Fruit fly (Drosophila melanogaster): ENCODE data around the gene CG45122.

The CG45122 gene

DNA sequence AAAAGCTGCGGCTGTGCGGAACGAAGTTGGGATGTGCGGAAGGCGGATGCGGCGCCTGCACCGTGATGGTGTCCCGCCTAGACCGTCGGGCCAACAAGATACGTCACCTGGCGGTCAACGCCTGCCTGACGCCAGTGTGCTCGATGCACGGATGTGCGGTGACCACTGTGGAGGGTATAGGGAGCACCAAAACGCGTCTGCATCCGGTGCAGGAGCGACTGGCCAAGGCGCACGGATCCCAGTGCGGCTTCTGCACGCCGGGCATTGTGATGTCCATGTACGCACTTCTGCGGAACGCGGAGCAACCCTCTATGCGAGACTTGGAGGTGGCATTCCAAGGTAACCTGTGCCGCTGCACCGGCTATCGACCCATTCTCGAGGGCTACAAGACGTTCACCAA lies 10.3 kb upstream of the CG45122 start:
- TF ChIP-seq Clk (GFP tag; optimal IDR thresholded peaks at IDR 0.05), result no peak

DNA sequence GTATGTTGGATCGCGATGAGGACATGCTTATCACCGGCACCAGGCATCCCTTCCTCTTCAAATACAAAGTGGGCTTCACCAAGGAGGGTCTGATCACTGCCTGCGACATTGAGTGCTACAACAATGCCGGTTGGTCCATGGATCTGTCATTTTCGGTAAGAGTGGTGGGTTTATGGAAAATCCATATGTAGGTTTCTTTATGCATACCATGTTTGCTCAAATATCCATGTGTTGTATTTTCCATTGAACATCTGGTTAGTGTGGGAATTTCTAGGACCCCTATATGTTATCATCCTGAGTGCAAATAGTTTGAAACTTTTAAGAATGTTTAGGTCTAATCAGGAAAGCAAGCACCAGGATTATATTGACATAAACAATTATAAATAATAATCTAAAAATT lies 7.9 kb upstream of the CG45122 start:
- no peak for TF ChIP-seq CG33017 (tag; optimal IDR thresholded peaks at IDR 0.05)

DNA sequence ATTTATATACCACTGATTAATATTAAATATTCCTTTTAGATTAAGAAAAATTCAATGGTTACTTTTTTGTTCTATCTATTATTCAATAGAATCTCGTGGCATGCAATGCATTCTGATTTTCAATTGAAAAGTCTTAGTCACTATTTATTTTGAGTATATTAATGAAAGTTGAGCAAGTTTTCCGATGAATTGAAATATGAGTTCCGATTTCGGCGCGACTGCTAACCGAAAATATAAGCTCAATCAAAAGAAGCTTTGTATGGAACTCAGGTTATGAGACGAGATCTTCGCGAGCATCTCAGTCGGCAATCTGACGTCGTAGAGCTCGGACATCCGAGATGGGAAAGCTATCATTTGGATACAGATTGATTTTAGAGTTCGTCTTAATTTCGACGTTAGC lies 5.9 kb upstream of the CG45122 start, which contains the start of gene CG11668:
CG11668 (plus strand) TSS at position 301 of the 400 bp plus-strand sequence.
- no peak for TF ChIP-seq pad (GFP tag; optimal IDR thresholded peaks at IDR 0.05)

dm6 chr3R:13039037-13039583 lies 4.8 kb upstream of the CG45122 start:
- TF ChIP-seq Clk (GFP tag; optimal IDR thresholded peaks at IDR 0.05) (no peak), CG12768 (GFP tag; optimal IDR thresholded peaks at IDR 0.05) (no peak), Mnt (GFP tag; optimal IDR thresholded peaks at IDR 0.05) (no peak), cic (GFP tag; optimal IDR thresholded peaks at IDR 0.05) (no peak), tj (GFP tag; optimal IDR thresholded peaks at IDR 0.05) (no peak), Hr96 (GFP tag; optimal IDR thresholded peaks at IDR 0.05) (no peak), CG1620 (GFP tag; optimal IDR thresholded peaks at IDR 0.05) (no peak), CG7101 (tag; optimal IDR thresholded peaks at IDR 0.05) (no peak), CG7045 (GFP tag; optimal IDR thresholded peaks at IDR 0.05) (no peak)

dm6 chr3R:13041750-13042149 lies 2.2 kb upstream of the CG45122 start, which contains the start of gene CG11670:
Gene CG11670 (plus strand): TSS chr3R:13042050.
- TF ChIP-seq Hr96 (GFP tag; optimal IDR thresholded peaks at IDR 0.05) (no peak), CG1620 (GFP tag; optimal IDR thresholded peaks at IDR 0.05) (no peak), Clk (GFP tag; optimal IDR thresholded peaks at IDR 0.05) (no peak), CG5204 (GFP tag; optimal IDR thresholded peaks at IDR 0.05) (no peak), pad (GFP tag; optimal IDR thresholded peaks at IDR 0.05) (no peak), CG33017 (tag; optimal IDR thresholded peaks at IDR 0.05) (no peak), CG7045 (GFP tag; optimal IDR thresholded peaks at IDR 0.05) (no peak), CG12768 (GFP tag; optimal IDR thresholded peaks at IDR 0.05) (no peak), CG14711 (tag; optimal IDR thresholded peaks at IDR 0.05) (no peak)

DNA sequence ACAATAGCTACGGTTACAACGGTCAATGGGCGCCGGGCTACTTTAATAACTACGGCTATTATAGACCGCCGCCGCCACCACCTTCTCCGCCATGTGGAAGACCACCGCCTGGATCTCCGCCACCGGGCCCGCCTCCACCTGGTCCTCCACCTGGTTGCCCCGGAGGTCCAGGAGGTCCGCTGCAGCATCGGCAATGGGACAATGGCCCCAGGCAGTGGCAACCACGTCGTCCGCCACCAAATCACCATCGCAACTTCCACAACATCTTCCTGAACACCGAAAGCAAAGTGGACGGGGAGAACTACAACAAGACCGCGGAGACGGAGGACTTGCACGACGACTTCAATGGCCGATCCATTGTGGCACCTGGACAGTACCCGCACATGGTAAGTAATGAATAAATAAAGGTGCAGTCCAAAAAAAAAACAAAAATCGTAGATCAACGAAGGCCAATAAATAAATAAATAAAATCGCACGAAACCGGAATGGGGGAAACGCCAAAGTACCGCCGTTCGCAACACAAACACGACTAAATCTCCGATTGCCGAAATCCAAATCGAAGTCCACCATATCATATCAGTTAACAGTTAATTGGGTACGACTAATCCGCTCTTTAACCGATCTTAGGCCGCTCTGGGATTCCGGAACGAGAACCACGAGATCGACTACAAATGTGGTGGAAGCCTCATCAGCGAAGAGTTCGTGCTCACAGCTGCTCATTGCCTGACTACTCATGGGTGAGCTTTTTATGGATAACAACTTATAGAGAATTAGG lies 1.5 kb upstream of the CG45122 start, which contains the start of gene snk:
snk (minus strand) TSS at position 513 of the 775 bp plus-strand sequence.
- TF ChIP-seq ovo (GFP tag; optimal IDR thresholded peaks at IDR 0.05), result peak; percentile 20
- no peak for TF ChIP-seq CG14711 (tag; optimal IDR thresholded peaks at IDR 0.05)
- peak; percentile 63 for TF ChIP-seq pad (GFP tag; optimal IDR thresholded peaks at IDR 0.05)
- TF ChIP-seq tj (GFP tag; optimal IDR thresholded peaks at IDR 0.05), result no peak

- TF ChIP-seq Clk (GFP tag; optimal IDR thresholded peaks at IDR 0.05), result no peak
- no peak for TF ChIP-seq tj (GFP tag; optimal IDR thresholded peaks at IDR 0.05)
- TF ChIP-seq bab1 (GFP tag; optimal IDR thresholded peaks at IDR 0.05), result no peak
- no peak for TF ChIP-seq pad (GFP tag; optimal IDR thresholded peaks at IDR 0.05)
- TF ChIP-seq ovo (GFP tag; optimal IDR thresholded peaks at IDR 0.05), result no peak
- no peak for TF ChIP-seq Mnt (GFP tag; optimal IDR thresholded peaks at IDR 0.05)
- no peak for TF ChIP-seq CG1620 (GFP tag; optimal IDR thresholded peaks at IDR 0.05)
- no peak for TF ChIP-seq cnc (optimal IDR thresholded peaks at IDR 0.05)
- TF ChIP-seq CG7101 (tag; optimal IDR thresholded peaks at IDR 0.05), result no peak
These were observed 502 bp downstream of the CG45122 start, which contains the start of gene Hsc70-2 for dm6 chr3R:13044459-13044858. Gene Hsc70-2 (plus strand): TSS chr3R:13044759.

DNA sequence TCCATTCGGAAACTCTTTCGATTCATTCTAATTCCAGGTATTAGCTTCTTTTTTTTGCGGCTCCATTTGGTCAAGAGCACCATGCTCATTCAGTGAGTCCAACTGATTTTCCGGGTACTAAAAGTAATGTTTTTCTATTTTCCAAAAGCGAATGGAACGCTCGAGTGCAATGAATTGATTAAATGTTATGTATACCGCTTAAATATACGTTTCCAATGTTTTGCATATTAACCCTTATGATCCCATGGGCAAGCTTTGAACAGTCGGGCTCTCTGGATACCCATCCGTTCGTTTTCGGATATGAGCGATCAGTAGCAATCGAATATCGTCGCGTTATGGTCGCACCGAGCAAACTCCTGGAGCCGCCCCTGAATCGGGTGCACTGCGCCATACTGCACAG lies 3.5 kb downstream of the CG45122 start, which contains the start of gene CG31157:
CG31157 (plus strand) TSS at position 301 of the 400 bp plus-strand sequence.
- TF ChIP-seq CG1620 (GFP tag; optimal IDR thresholded peaks at IDR 0.05), result no peak
- no peak for TF ChIP-seq kay (GFP tag; ENCODE audit: borderline replicate concordance)
- TF ChIP-seq ovo (GFP tag; optimal IDR thresholded peaks at IDR 0.05), result no peak
- TF ChIP-seq Hr96 (GFP tag; optimal IDR thresholded peaks at IDR 0.05), result no peak
- TF ChIP-seq Mnt (GFP tag; optimal IDR thresholded peaks at IDR 0.05), result no peak
- no peak for TF ChIP-seq CG33017 (tag; optimal IDR thresholded peaks at IDR 0.05)
- TF ChIP-seq bab1 (GFP tag; optimal IDR thresholded peaks at IDR 0.05), result no peak
- no peak for TF ChIP-seq CG12768 (GFP tag; optimal IDR thresholded peaks at IDR 0.05)

- TF ChIP-seq bab1 (GFP tag; optimal IDR thresholded peaks at IDR 0.05) (peak; percentile 93), CG7101 (tag; optimal IDR thresholded peaks at IDR 0.05) (peak; percentile 29), CG1620 (GFP tag; optimal IDR thresholded peaks at IDR 0.05) (peak; percentile 16), Clk (GFP tag; optimal IDR thresholded peaks at IDR 0.05) (no peak), cic (GFP tag; optimal IDR thresholded peaks at IDR 0.05) (peak; percentile 52), tj (GFP tag; optimal IDR thresholded peaks at IDR 0.05) (no peak), cnc (optimal IDR thresholded peaks at IDR 0.05) (no peak), CG33017 (tag; optimal IDR thresholded peaks at IDR 0.05) (peak; percentile 33), toe (GFP tag; optimal IDR thresholded peaks at IDR 0.05) (no peak), ovo (GFP tag; optimal IDR thresholded peaks at IDR 0.05) (peak; percentile 37), CG7045 (GFP tag; optimal IDR thresholded peaks at IDR 0.05) (peak; percentile 3), CG14711 (tag; optimal IDR thresholded peaks at IDR 0.05) (peak; percentile 12), kay (GFP tag; ENCODE audit: borderline replicate concordance) (no peak), Mnt (GFP tag; optimal IDR thresholded peaks at IDR 0.05) (peak; percentile 80), pad (GFP tag; optimal IDR thresholded peaks at IDR 0.05) (no peak), Crg-1 (GFP tag; optimal IDR thresholded peaks at IDR 0.05) (no peak), CG12768 (GFP tag; optimal IDR thresholded peaks at IDR 0.05) (peak; percentile 10)
These were observed 7.4 kb downstream of the CG45122 start, which contains the start of gene CG7966 for dm6 chr3R:13051298-13051723. Gene CG7966 (minus strand): TSS chr3R:13051453.

All from whole organism, adult.